Fruit fly (Drosophila melanogaster) whole organism, pupa: ENCODE data around the gene Tcs3.

Source experiments
- CG15710 ChIP-seq: fragments of 200-800 bp; sonication (Bioruptor generic); optimal IDR thresholded peaks from 2 replicates; lab custom pipeline; 2018; ENCODE audit warnings: missing biosample characterization, mild to moderate bottlenecking, missing genetic modification characterization, moderate library complexity
- CG17806 ChIP-seq: fragments of 200-800 bp; sonication (Bioruptor generic); optimal IDR thresholded peaks from 2 replicates; lab custom pipeline; 2018; ENCODE audit warnings: missing biosample characterization, mild to moderate bottlenecking, missing genetic modification characterization, moderate library complexity
- Snoo ChIP-seq: fragments of 200-800 bp; sonication (Bioruptor generic); optimal IDR thresholded peaks from 3 replicates; lab custom pipeline; 2017; ENCODE audit warnings: missing biosample characterization, mild to moderate bottlenecking, missing genetic modification characterization, inconsistent platforms

DNA sequence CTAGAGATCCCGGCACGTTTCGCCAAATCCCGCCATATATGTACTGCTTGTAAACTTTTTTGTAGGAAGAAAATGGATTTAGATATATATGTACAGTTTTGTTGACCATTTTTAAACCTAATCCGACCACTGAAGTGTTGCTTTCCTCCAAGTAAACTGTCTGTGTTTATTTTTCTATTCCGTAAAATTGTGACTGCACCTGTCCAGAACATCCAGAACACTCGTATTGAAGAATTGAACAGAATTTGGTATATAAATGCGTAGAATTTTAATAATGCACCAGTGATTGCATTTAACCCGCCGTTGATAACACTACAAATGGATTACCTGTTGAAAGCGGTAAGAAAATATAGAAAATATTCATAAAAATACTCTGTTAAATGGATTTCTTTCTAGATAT, 47.8 kb upstream of the Tcs3 start, which contains the start of gene CG43249:
- TF ChIP-seq Snoo (tag; lab: Kevin White, UChicago) (no peak), CG15710 (tag; lab: Kevin White, UChicago) (no peak), CG17806 (tag; lab: Kevin White, UChicago) (no peak)
